Fruit fly (Drosophila melanogaster): ENCODE results near the gene Sap-r.
A peak's percentile ranks its signal among the peaks of the same experiment; 100 is the strongest.

DNA sequence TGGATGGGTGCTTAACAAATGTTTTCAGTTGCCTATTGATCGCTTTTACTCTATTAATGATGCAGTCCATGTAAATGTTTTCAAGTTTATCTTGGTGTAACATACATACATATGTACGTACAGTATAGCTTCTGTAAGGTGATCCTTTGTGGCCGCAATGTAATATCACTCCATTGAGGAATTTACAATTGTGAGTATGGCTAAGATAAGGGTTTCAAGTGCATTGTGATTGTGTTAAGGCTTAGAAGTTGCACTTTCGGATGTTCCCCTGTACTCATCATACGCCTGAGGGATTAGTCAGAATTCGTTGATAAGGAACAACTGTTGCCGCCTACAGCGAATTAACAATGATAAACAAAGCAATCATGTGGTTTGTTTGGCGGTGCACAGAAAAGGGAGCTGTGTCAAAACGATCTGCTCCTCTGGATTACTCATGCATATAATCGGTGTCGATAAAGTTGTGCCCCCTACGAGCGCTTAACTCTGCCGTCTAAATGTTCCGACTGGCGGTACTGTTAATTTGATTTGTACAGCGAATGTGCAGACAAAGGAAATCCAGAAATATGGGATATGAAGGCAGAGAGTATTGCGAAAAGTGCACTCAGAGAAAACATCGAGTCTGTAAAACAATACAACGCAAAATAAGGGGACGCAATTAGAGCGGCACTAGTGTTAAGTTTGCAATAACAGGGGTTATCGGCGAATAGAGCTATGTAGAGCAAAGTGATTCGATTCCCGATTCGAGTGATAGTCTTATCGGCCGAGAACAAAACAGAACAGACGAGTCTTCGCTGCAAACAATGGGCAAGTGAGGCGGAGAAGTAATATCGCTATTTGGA lies 932 bp downstream of the Sap-r start:
- TF ChIP-seq CG6276 (GFP tag; optimal IDR thresholded peaks at IDR 0.05) (peak; percentile 69), Lpt (GFP tag; optimal IDR thresholded peaks at IDR 0.05) (peak; percentile 68), fd85E (GFP tag; optimal IDR thresholded peaks at IDR 0.05) (no peak), CG6854 (GFP tag; optimal IDR thresholded peaks at IDR 0.05) (peak; percentile 17), Sox102F (GFP tag; optimal IDR thresholded peaks at IDR 0.05) (peak; percentile 89), CG15336 (GFP tag; IDR thresholded peaks at IDR 0.05) (peak; percentile 51; the same call in 1 of the 2 replicates), achi (GFP tag; optimal IDR thresholded peaks at IDR 0.05) (peak; percentile 83), CG9139 (GFP tag; optimal IDR thresholded peaks at IDR 0.05) (peak; percentile 23), CG10631 (GFP tag; optimal IDR thresholded peaks at IDR 0.05) (peak; percentile 79), Hr4 (GFP tag; optimal IDR thresholded peaks at IDR 0.05) (peak; percentile 85), Sox14 (GFP tag; optimal IDR thresholded peaks at IDR 0.05) (peak; percentile 91), Blimp-1 (GFP tag; optimal IDR thresholded peaks at IDR 0.05) (peak; percentile 55)

Measured in whole organism, prepupa.